Fruit fly (Drosophila melanogaster) whole organism, embryonic: ENCODE results near the gene CG13896.

Source experiments
- CG10543 ChIP-seq: fragments of 200-800 bp; sonication (Bioruptor generic); optimal IDR thresholded peaks from 3 replicates; lab custom pipeline; 2017; ENCODE audit warnings: missing biosample characterization, mild to moderate bottlenecking, missing genetic modification characterization, moderate library complexity
- CG12155 ChIP-seq: fragments of 200-800 bp; sonication (Bioruptor generic); optimal IDR thresholded peaks from 3 replicates; lab custom pipeline; 2016; ENCODE audit warnings: missing biosample characterization, missing genetic modification characterization
- CG13894 ChIP-seq: fragments of 200-800 bp; sonication (Bioruptor generic); optimal IDR thresholded peaks from 3 replicates; lab custom pipeline; 2018; ENCODE audit warnings: missing biosample characterization, mild to moderate bottlenecking, missing genetic modification characterization, moderate library complexity
- CG14860 ChIP-seq: fragments of 200-800 bp; sonication (Bioruptor generic); IDR thresholded peaks from 3 replicates; pipeline ENCODE4 v1.3.6; 2022; ENCODE audit warnings: missing biosample characterization, missing genetic modification characterization; ENCODE audit not compliant: partially characterized antibody
- CG15479 ChIP-seq: fragments of 200-800 bp; sonication (Bioruptor generic); optimal IDR thresholded peaks from 3 replicates; lab custom pipeline; 2019; ENCODE audit warnings: missing biosample characterization, mild to moderate bottlenecking, missing genetic modification characterization, moderate library complexity
- CG17912 ChIP-seq: fragments of 200-800 bp; sonication (Bioruptor generic); optimal IDR thresholded peaks from 2 replicates; lab custom pipeline; 2018; ENCODE audit warnings: missing biosample characterization, mild to moderate bottlenecking, missing genetic modification characterization
- CG1832 ChIP-seq: fragments of 200-800 bp; sonication (Bioruptor generic); optimal IDR thresholded peaks from 2 replicates; lab custom pipeline; 2017; ENCODE audit warnings: missing biosample characterization, mild to moderate bottlenecking, missing genetic modification characterization, inconsistent platforms
- CG32532 ChIP-seq: fragments of 200-800 bp; sonication (Bioruptor generic); IDR thresholded peaks from 2 replicates; pipeline ENCODE4 v1.3.6; 2022; ENCODE audit warnings: missing biosample characterization, missing genetic modification characterization
- CG34224 ChIP-seq: fragments of 200-800 bp; sonication (Bioruptor generic); IDR thresholded peaks from 3 replicates; pipeline ENCODE4 v1.3.6; 2022; ENCODE audit warnings: missing biosample characterization, missing genetic modification characterization; ENCODE audit not compliant: partially characterized antibody
- CG4730 ChIP-seq: fragments of 200-800 bp; sonication (Bioruptor generic); IDR thresholded peaks from 2 replicates; pipeline ENCODE4 v1.3.6; 2022; ENCODE audit warnings: missing biosample characterization, missing genetic modification characterization
- CG7928 ChIP-seq: fragments of 200-800 bp; sonication (Bioruptor generic); optimal IDR thresholded peaks from 2 replicates; lab custom pipeline; 2017; ENCODE audit warnings: missing biosample characterization, mild to moderate bottlenecking, missing genetic modification characterization
- CG8388 ChIP-seq: fragments of 200-800 bp; sonication (Bioruptor generic); optimal IDR thresholded peaks from 2 replicates; lab custom pipeline; 2019; ENCODE audit warnings: missing biosample characterization, mild to moderate bottlenecking, missing genetic modification characterization, moderate library complexity
- CoRest ChIP-seq: fragments of 200-800 bp; sonication (Bioruptor generic); optimal IDR thresholded peaks from 3 replicates; lab custom pipeline; 2018; ENCODE audit warnings: missing biosample characterization, mild to moderate bottlenecking, missing genetic modification characterization, moderate library complexity
- D19A ChIP-seq: fragments of 200-800 bp; optimal IDR thresholded peaks from 3 replicates; lab custom pipeline; 2019; ENCODE audit warnings: missing biosample characterization, mild to moderate bottlenecking, missing genetic modification characterization, moderate library complexity
- Dad ChIP-seq: fragments of 200-800 bp; sonication (Bioruptor generic); optimal IDR thresholded peaks from 3 replicates; lab custom pipeline; 2016; ENCODE audit warnings: missing biosample characterization, missing genetic modification characterization
- Deaf1 ChIP-seq: fragments of 200-800 bp; optimal IDR thresholded peaks from 3 replicates; lab custom pipeline; 2019; ENCODE audit warnings: missing biosample characterization, mild to moderate bottlenecking, missing genetic modification characterization, moderate library complexity
- Ets97D ChIP-seq: fragments of 200-800 bp; sonication (Bioruptor generic); optimal IDR thresholded peaks from 3 replicates; lab custom pipeline; 2016; ENCODE audit warnings: missing biosample characterization, missing genetic modification characterization
- H15 ChIP-seq: fragments of 200-800 bp; sonication (Bioruptor generic); IDR thresholded peaks from 3 replicates; pipeline ENCODE4 v1.3.6; 2022; ENCODE audit warnings: missing biosample characterization, missing genetic modification characterization
- H2.0 ChIP-seq: fragments of 200-800 bp; sonication (Bioruptor generic); IDR thresholded peaks from 2 replicates; pipeline ENCODE4 v1.3.6; 2022; ENCODE audit warnings: missing biosample characterization, missing genetic modification characterization
- HLH3B ChIP-seq: fragments of 200-800 bp; sonication (Bioruptor generic); IDR thresholded peaks from 2 replicates; pipeline ENCODE4 v1.3.6; 2022; ENCODE audit warnings: missing biosample characterization, missing genetic modification characterization
- Lim3 ChIP-seq: fragments of 200-800 bp; sonication (Bioruptor generic); IDR thresholded peaks from 2 replicates; pipeline ENCODE4 v1.3.6; 2022; ENCODE audit warnings: missing biosample characterization, missing genetic modification characterization
- MBD-R2 ChIP-seq: fragments of 200-800 bp; sonication (Bioruptor generic); IDR thresholded peaks from 2 replicates; pipeline ENCODE4 v1.3.6; 2022; ENCODE audit warnings: missing biosample characterization, missing genetic modification characterization
- Nf-YC ChIP-seq: fragments of 200-800 bp; optimal IDR thresholded peaks from 3 replicates; lab custom pipeline; 2019; ENCODE audit warnings: missing biosample characterization, mild to moderate bottlenecking, missing genetic modification characterization, moderate library complexity
- NfI ChIP-seq: fragments of 200-800 bp; sonication (Bioruptor generic); optimal IDR thresholded peaks from 3 replicates; lab custom pipeline; 2018; ENCODE audit warnings: missing biosample characterization, mild to moderate bottlenecking, missing genetic modification characterization, moderate library complexity
- Opbp ChIP-seq: fragments of 200-800 bp; sonication (Bioruptor generic); IDR thresholded peaks from 3 replicates; pipeline ENCODE4 v1.3.6; 2022; ENCODE audit warnings: missing biosample characterization, missing genetic modification characterization; ENCODE audit not compliant: partially characterized antibody
- Scr ChIP-seq: fragments of 200-800 bp; sonication (Bioruptor generic); IDR thresholded peaks from 2 replicates; pipeline ENCODE4 v1.3.6; 2022; ENCODE audit warnings: missing biosample characterization, missing genetic modification characterization; ENCODE audit not compliant: partially characterized antibody
- TFAM ChIP-seq: fragments of 200-800 bp; sonication (Bioruptor generic); optimal IDR thresholded peaks from 2 replicates; lab custom pipeline; 2017; ENCODE audit warnings: missing biosample characterization, missing genetic modification characterization, inconsistent platforms
- Vsx1 ChIP-seq: fragments of 200-800 bp; sonication (Bioruptor generic); optimal IDR thresholded peaks from 2 replicates; lab custom pipeline; 2017; ENCODE audit warnings: missing biosample characterization, mild to moderate bottlenecking, missing genetic modification characterization, missing genetic modification reagents
- Xbp1 ChIP-seq: fragments of 200-800 bp; sonication (Bioruptor generic); optimal IDR thresholded peaks from 3 replicates; lab custom pipeline; 2016; ENCODE audit warnings: missing biosample characterization, mild to moderate bottlenecking, missing genetic modification characterization
- chm ChIP-seq: fragments of 200-800 bp; sonication (Bioruptor generic); IDR thresholded peaks from 2 replicates; pipeline ENCODE4 v1.3.6; 2022; ENCODE audit warnings: missing biosample characterization, missing genetic modification characterization
- croc ChIP-seq: fragments of 200-800 bp; sonication (Bioruptor generic); conservative IDR thresholded peaks from 3 replicates; pipeline ENCODE4 v1.3.6; 2022; ENCODE audit warnings: missing biosample characterization, missing genetic modification characterization
- ewg ChIP-seq: fragments of 200-800 bp; sonication (Bioruptor generic); optimal IDR thresholded peaks from 3 replicates; lab custom pipeline; 2017; ENCODE audit warnings: mild to moderate bottlenecking, missing biosample characterization, missing genetic modification reagents, missing genetic modification characterization
- fru ChIP-seq: fragments of >200 bp; optimal IDR thresholded peaks from 2 replicates; lab custom pipeline; 2017
- gcm ChIP-seq: fragments of 200-800 bp; sonication (Bioruptor generic); optimal IDR thresholded peaks from 2 replicates; lab custom pipeline; 2019; ENCODE audit warnings: missing biosample characterization, mild to moderate bottlenecking, missing genetic modification characterization, moderate library complexity
- grau ChIP-seq: fragments of 200-800 bp; optimal IDR thresholded peaks from 3 replicates; lab custom pipeline; 2019; ENCODE audit warnings: missing biosample characterization, mild to moderate bottlenecking, missing genetic modification characterization, moderate library complexity
- gt ChIP-seq: fragments of 200-800 bp; sonication (Bioruptor generic); IDR thresholded peaks from 2 replicates; pipeline ENCODE4 v1.3.6; 2022; ENCODE audit warnings: missing biosample characterization, missing genetic modification characterization
- insv ChIP-seq, 2 experiments: fragments of 200-800 bp; sonication (Bioruptor generic); optimal IDR thresholded peaks; 3 replicates each; lab custom pipeline; 2016 to 2018; ENCODE audit warnings: missing biosample characterization in 2 of 2, missing genetic modification characterization in 2 of 2
- ken ChIP-seq: fragments of 200-800 bp; sonication (Bioruptor generic); IDR thresholded peaks from 3 replicates; pipeline ENCODE4 v1.3.6; 2022; ENCODE audit warnings: missing biosample characterization, missing genetic modification characterization
- kni ChIP-seq: fragments of 200-800 bp; sonication (Bioruptor generic); optimal IDR thresholded peaks from 3 replicates; lab custom pipeline; 2017; ENCODE audit warnings: mild to moderate bottlenecking, missing biosample characterization, missing genetic modification reagents, missing genetic modification characterization
- maf-S ChIP-seq: fragments of 200-800 bp; sonication (Bioruptor generic); optimal IDR thresholded peaks from 2 replicates; lab custom pipeline; 2016; ENCODE audit warnings: missing biosample characterization, missing genetic modification characterization
- mld ChIP-seq: fragments of 200-800 bp; sonication (Bioruptor generic); IDR thresholded peaks from 3 replicates; pipeline ENCODE4 v1.3.6; 2022; ENCODE audit warnings: missing biosample characterization, missing genetic modification characterization; ENCODE audit not compliant: partially characterized antibody
- nmo ChIP-seq: fragments of 200-800 bp; sonication (Bioruptor generic); optimal IDR thresholded peaks from 2 replicates; lab custom pipeline; 2018; ENCODE audit warnings: missing biosample characterization, mild to moderate bottlenecking, missing genetic modification characterization, moderate library complexity
- odd ChIP-seq: fragments of 200-800 bp; sonication (Bioruptor generic); optimal IDR thresholded peaks from 2 replicates; lab custom pipeline; 2017; ENCODE audit warnings: missing biosample characterization, mild to moderate bottlenecking, missing genetic modification characterization
- pzg ChIP-seq: fragments of 200-800 bp; sonication (Bioruptor generic); optimal IDR thresholded peaks from 3 replicates; lab custom pipeline; 2018; ENCODE audit warnings: missing biosample characterization, mild to moderate bottlenecking, missing genetic modification characterization, moderate library complexity
- ranshi ChIP-seq: fragments of 200-800 bp; sonication (Bioruptor generic); IDR thresholded peaks from 2 replicates; pipeline ENCODE4 v1.3.6; 2022; ENCODE audit warnings: missing biosample characterization, missing genetic modification characterization
- ro ChIP-seq: fragments of 200-800 bp; sonication (Bioruptor generic); IDR thresholded peaks from 2 replicates; pipeline ENCODE4 v1.3.6; 2022; ENCODE audit warnings: missing biosample characterization, missing genetic modification characterization
- salm ChIP-seq: fragments of 200-800 bp; sonication (Bioruptor generic); optimal IDR thresholded peaks from 2 replicates; lab custom pipeline; 2018; ENCODE audit warnings: missing biosample characterization, mild to moderate bottlenecking, missing genetic modification characterization
- sim ChIP-seq: fragments of 200-800 bp; sonication (Bioruptor generic); IDR thresholded peaks from 2 replicates; pipeline ENCODE4 v1.3.6; 2022; ENCODE audit warnings: missing biosample characterization, missing genetic modification characterization
- sna ChIP-seq: fragments of 200-800 bp; sonication (Bioruptor generic); IDR thresholded peaks from 2 replicates; pipeline ENCODE4 v1.3.6; 2022; ENCODE audit warnings: missing biosample characterization, missing genetic modification characterization; ENCODE audit not compliant: partially characterized antibody
- sob ChIP-seq: fragments of 200-800 bp; sonication (Bioruptor generic); IDR thresholded peaks from 2 replicates; pipeline ENCODE4 v1.3.6; 2022; ENCODE audit warnings: missing biosample characterization, missing genetic modification characterization
- tio ChIP-seq: fragments of 200-800 bp; sonication (Bioruptor generic); optimal IDR thresholded peaks from 2 replicates; lab custom pipeline; 2017; ENCODE audit warnings: missing biosample characterization, missing genetic modification characterization, inconsistent platforms

CG13896 gene

DNA sequence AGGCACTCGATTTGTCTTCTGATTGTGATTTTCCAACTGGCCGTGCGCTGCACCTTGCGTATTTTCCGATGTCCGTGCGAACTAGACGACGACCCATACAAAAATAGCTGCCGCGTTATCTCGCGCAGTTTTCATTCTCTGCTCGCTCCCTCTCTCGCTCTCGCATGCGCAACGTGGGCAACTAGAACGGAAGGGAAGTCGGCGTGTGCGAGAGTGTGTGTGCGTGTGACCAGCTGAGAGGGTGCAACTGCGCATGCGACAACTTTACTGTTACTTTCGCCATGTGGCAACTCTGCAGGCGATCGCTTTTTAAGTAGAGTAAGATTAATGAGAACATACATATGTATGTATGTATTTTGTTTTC is 26.2 kb downstream of the CG13896 start, which contains the start of gene ebd1 (continued):
- TF ChIP-seq Opbp (GFP tag; lab: Robert Waterston, UW) (no peak; the same call in 2 of the 3 replicates), Vsx1 (GFP tag; lab: Kevin White, UChicago) (no peak), grau (tag; lab: Kevin White, UChicago) (no peak), croc (GFP tag; lab: Robert Waterston, UW) (no peak), salm (tag; lab: Kevin White, UChicago) (no peak), H15 (GFP tag; lab: Robert Waterston, UW) (no peak), CG32532 (GFP tag; lab: Robert Waterston, UW) (peak; percentile 6; the same call in 1 of the 2 replicates), TFAM (GFP tag; lab: Kevin White, UChicago) (no peak), Dad (no peak), CG12155 (GFP tag; lab: Kevin White, UChicago) (no peak), Xbp1 (GFP tag; lab: Kevin White, UChicago) (no peak), kni (GFP tag; lab: Kevin White, UChicago) (peak; percentile 92), pzg (GFP tag; lab: Kevin White, UChicago) (peak; percentile 24), CG7928 (no peak), Deaf1 (tag; lab: Kevin White, UChicago) (peak; percentile 58), mld (GFP tag; lab: Robert Waterston, UW) (no peak), gcm (GFP tag; lab: Kevin White, UChicago) (peak; percentile 6), CG8388 (GFP tag; lab: Kevin White, UChicago) (no peak), maf-S (no peak), sob (GFP tag; lab: Robert Waterston, UW) (no peak), CG10543 (no peak), ro (GFP tag; lab: Robert Waterston, UW) (no peak), tio (no peak), Ets97D (GFP tag; lab: Kevin White, UChicago) (peak; percentile 74), ewg (GFP tag; lab: Kevin White, UChicago) (peak; percentile 97), CG1832 (GFP tag; lab: Kevin White, UChicago) (peak; percentile 80), fru (lab: Kevin White, UChicago) (no peak), gt (GFP tag; lab: Robert Waterston, UW) (no peak), Lim3 (GFP tag; lab: Robert Waterston, UW) (no peak), sim (no peak), ken (GFP tag; lab: Robert Waterston, UW) (no peak), H2.0 (GFP tag; lab: Robert Waterston, UW) (no peak), NfI (no peak), CG14860 (no peak), nmo (GFP tag; lab: Kevin White, UChicago) (no peak), chm (GFP tag; lab: Robert Waterston, UW) (no peak), MBD-R2 (GFP tag; lab: Robert Waterston, UW) (no peak), insv (GFP tag; optimal IDR thresholded peaks at IDR 0.05; lab: Kevin White, UChicago) (peak in 1 of 2 experiments; percentile 68), sna (GFP tag; lab: Robert Waterston, UW) (no peak), ranshi (GFP tag; lab: Robert Waterston, UW) (no peak), HLH3B (GFP tag; lab: Robert Waterston, UW) (peak; percentile 7; the same call in 1 of the 2 replicates), CG4730 (GFP tag; lab: Robert Waterston, UW) (no peak), Scr (no peak), CoRest (tag; lab: Kevin White, UChicago) (no peak), CG13894 (tag; lab: Kevin White, UChicago) (peak; percentile 17), D19A (tag; lab: Kevin White, UChicago) (peak; percentile 8), odd (peak; percentile 47), Nf-YC (tag; lab: Kevin White, UChicago) (peak; percentile 20), CG34224 (GFP tag; lab: Robert Waterston, UW) (0 out of 3 replicates have a peak, but pooled peaks have one; percentile 16), CG15479 (GFP tag; lab: Kevin White, UChicago) (peak; percentile 95), CG17912 (GFP tag; lab: Kevin White, UChicago) (peak; percentile 7)
